Worm (Caenorhabditis elegans) whole organism, dauer: ENCODE data around the gene tbp-1.

Experiments used
- unc-62 ChIP-seq: sonication (generic microtip); optimal IDR thresholded peaks from 2 replicates; lab custom pipeline; 2017; ENCODE audit warnings: missing biosample characterization, missing genetic modification reagents, missing genetic modification characterization

tbp-1 gene

DNA sequence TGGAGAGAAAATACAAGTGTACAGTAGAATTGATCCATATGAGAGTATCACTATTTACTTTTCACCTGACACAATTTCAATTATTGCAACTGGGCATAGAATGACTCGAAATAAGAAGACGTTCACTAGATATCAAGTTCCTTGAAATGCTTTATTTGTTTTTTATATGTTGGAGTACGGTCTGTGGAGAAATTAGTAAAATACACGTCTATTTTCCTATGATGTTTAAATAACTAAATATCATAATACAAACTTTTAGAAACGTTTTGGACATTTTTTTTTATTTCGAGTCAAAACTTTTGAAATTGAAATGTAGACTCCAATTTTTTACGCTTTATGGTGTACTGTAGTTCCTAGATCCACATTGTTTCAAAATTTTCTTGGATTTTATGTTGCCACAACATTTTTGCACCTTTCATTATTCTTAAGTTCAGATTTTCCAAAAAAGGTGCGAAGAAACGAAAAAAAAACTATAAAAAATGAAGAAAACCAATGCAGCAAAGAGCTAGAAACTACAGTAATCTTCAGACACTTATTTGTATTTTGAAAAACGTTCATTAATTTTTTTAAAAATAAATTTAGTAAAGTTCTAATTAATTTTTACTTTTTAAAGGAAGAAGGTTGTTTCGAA, 14.3 kb upstream of the tbp-1 start:
- TF ChIP-seq unc-62 (GFP tag; lab: Kevin White, UChicago) = no peak

DNA sequence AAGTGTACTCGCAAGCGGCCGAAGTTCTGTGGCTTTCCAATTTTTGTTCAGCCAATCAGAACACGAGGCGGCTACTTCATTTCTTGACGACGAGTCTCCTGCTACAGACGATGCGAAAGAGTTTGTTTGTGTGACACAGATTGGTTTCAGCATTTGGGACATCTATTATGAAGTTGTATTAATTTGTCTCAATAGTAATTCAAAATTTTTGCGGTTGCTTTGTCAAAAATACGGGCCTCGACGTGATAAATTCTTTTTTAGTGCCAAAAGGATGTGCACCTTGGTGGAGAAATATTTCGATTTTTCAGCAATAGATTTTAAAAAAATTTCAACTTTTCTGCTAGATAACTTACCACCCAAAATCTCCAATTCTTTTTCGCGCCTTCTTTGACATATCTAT, 13.3 kb upstream of the tbp-1 start:
- TF ChIP-seq unc-62 (GFP tag; lab: Kevin White, UChicago) = no peak

DNA sequence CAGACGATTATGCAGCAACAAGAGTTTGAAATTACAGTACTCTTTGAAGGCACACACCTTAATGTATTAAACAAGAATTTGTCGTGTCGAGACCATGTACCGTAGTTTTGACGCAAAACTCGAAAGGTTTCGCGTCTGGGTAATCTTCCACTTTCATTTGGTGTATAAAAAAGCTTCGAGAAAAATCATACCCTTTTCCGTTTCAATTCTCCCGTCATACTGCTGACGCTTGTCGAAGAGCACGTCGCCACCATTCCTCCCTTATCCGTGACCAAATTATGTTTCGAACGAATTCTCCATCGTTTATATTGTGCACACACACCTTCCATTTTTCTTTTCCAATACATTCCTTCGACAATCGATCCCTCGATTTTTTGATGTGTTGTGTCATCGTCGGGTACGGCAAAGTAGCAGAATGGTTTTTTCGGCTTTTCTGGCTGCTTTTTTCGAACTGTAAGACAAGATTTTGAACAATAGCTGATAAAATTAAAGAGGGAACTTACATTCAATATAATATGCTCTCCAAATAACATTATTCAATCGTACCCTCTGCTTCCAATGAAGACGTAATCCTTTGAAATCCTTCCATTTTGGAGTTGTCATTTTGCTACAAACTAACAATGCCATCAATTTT, 9.9 kb upstream of the tbp-1 start:
- no peak for TF ChIP-seq unc-62 (GFP tag; lab: Kevin White, UChicago)

DNA sequence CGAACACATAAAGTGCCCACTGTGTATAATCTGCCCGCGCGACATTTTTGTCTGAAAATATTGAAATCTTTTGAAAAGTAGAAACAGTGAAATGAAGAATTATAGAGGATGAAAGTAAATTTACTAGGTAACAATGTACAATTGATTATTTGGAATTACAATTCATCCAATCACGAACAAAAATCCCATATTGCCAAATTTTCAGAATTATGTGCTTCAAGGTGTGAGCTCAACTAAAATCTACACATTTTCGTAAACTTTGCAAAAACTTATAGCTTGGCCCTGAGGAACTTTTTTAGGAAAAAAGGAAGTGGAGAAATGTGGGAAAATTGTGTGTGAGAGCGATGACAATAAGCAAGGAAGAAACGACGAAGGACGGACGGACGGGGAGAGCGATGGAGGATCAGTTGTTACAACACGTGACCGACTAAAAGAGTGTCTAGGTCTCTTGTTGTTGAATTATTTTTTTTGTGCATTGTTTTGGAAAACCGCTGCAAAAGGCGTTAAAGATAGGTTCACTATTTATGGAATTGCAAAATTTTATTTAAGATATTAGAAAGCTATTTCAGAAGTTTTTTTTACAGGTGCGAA, 9.1 kb upstream of the tbp-1 start, which contains the start of gene mml-1:
mml-1 (minus strand) TSS at position 51 of the 591 bp plus-strand sequence.
- no peak for TF ChIP-seq unc-62 (GFP tag; lab: Kevin White, UChicago)

DNA sequence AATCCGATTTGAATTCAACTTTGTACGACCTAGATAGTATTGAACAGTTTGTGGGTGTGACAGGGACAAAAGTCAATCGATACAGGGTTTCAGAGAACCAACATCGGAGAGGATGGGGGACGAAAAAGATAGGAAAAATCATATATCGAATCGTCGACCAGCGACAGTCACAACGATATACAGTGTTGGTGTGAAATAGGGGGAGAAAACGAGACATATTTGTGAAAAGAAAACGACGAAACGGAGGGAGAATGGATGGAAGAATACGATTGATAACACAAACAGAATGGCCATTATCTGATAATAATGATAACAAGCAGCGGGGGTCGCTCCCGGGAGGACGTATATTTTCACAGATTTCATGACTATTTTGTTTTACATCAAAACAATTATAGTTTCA, 8.4 kb upstream of the tbp-1 start:
- no peak for TF ChIP-seq unc-62 (GFP tag; lab: Kevin White, UChicago)

DNA sequence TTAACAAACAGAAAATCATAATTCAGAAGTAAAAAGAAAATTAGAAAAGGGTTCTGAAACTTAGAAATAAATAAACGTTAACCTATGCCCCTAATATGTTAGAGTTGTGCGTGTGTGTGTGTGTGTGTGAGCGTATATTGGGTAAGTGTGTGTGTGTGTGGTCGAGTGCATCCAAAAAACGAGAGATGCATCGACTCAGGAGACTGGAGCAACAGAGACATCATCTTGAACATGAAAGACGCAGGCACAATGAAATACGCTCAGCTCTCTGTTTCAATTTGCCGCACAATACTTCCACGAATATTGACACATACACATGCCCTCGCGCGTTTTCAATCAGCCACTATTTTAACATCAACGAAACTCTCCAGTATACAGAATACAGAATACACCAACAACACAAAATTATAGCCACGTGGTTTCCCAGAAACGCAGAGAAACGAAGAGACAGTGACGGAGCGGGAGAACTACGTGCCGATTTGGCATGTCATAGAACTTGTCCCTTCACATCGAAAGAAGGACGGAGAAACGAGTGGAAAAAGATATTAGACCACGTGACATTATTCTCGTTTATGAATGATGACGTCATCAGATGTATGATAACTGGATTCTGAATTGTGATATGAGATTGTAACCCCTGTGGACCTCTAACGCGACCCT, 7.6 kb upstream of the tbp-1 start:
- no peak for TF ChIP-seq unc-62 (GFP tag; lab: Kevin White, UChicago)

DNA sequence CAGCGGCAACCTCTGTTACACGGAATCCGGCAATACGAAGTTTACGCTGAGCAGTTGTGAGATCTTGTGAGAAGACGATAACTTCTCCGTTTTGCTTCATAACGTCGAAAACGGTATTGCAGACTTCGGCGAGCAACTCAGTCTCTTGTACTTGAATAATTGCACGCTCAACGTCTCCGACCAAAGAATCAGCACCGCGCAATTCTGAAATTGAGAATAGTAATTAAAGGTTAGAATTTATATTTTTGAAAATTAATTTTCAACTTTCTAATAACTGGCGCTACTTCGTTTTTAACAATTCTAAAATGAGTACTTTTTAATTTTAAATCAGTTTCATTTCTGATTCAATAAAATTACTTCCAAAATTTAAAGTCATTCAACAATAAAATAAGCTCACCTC, 5.3 kb upstream of the tbp-1 start:
- TF ChIP-seq unc-62 (GFP tag; lab: Kevin White, UChicago) = no peak

DNA sequence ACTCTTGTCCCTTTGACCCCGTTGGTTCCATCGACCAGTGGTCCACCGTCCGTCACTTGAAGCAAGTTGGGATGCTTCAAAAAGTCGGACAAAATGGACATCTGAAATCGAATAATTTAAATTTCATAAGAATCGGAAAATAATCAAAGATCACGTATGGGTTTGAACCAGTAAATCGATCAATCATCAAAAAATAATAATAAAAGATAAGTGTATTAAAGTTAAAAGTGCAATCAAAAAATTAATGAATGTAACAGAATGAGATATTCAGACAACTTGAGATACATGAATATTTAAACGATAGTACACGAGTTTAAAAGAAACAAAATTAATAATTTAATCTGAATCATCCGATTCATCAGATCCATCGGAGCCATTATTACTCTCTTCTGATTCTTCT, 4.9 kb upstream of the tbp-1 start, which contains the start of gene T20B12.7:
T20B12.7 (minus strand) TSS at position 101 of the 400 bp plus-strand sequence.
- no peak for TF ChIP-seq unc-62 (GFP tag; lab: Kevin White, UChicago)

DNA sequence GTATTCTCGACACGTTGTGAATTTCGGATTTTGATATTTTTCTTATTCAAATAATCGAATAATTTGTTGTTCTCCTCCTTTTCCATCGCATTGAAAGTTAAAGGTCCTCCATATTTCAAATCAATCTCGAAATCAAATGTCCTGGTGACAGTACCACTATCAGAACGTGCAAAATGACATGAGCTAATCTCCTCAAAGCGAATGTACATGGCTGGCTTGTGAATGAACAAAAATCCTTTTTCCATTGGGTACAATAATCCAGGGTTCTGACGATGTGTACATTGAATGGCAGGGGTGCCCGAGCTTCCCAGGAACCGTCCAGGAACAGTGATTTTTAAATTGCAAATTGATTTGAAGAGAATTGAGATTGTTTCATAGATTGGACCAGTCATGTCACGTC, 3.7 kb upstream of the tbp-1 start:
- no peak for TF ChIP-seq unc-62 (GFP tag; lab: Kevin White, UChicago)

DNA sequence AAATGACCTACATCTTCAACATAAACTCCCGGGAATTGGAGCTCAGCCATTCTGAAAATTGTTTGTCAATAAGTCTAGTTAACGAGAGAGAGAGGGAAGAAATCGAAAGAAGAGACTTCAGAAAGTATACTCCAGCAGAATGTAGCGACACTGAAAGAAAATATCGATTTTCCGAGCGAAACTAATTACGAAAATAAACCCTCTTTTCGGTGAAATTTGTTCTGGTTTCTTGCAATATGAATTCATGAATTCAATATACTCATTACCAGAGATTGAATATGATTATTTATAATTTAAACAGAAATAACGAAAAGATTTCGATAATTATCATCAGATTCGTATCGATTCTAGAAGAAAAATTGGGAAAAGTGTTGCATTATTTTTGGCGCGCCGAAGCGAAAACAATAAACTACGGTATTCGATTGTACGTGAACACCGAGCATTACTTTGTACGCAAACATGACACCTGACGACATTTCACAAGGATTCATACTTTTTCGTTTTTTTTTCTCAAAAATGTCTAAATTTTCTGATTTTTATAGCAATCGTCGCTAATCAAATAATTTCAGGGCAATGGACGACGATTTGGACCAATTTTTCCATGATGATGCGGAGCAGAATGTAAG, 2.2 kb upstream of the tbp-1 start, which contains the start of the genes hmg-4 and T20B12.3:
hmg-4 (minus strand) TSS at position 51 of the 626 bp plus-strand sequence.
T20B12.3 (plus strand) TSS at position 570 of the 626 bp plus-strand sequence.
- TF ChIP-seq unc-62 (GFP tag; lab: Kevin White, UChicago) = no peak

DNA sequence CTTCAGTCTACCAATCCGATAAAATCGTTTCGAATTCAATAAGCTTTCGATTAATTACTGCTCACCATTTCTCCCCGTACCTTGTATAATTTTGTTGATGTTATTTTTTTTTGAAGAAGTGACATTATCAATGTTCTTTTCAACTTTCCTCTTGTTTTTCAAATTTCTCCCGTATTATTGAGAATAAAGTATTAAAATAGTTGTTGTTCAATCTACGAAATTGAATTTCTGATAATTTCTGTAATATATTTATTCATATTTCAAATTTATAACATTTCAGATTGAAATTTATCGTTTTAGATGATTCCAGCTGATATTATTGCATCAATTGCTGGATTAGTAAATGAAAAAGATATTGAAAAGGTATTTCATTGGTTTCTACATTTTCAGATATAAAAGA, 2.1 kb downstream of the tbp-1 start, which contains the start of gene trd-1:
trd-1 (plus strand) TSS at position 301 of the 400 bp plus-strand sequence.
- no peak for TF ChIP-seq unc-62 (GFP tag; lab: Kevin White, UChicago)

DNA sequence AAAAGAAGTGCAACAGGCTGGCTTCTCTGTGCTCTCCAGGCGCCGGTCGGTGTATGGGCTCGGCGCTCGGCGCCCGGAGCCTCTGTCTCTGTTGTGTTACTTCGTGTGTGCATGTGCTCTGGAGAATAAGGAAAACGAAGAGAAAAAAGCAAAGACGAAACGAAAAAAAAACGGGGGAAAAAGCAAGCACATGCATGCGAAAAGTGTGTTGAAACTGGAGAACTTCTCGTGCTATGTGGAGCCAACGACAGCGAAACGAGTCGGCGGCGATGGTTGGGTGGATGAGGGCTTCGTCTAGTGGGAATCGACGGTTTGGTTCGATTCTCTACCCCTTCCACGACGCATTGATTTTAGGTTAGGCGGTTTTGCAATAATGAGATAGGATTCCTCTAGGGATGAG, 3.5 kb downstream of the tbp-1 start:
- no peak for TF ChIP-seq unc-62 (GFP tag; lab: Kevin White, UChicago)

DNA sequence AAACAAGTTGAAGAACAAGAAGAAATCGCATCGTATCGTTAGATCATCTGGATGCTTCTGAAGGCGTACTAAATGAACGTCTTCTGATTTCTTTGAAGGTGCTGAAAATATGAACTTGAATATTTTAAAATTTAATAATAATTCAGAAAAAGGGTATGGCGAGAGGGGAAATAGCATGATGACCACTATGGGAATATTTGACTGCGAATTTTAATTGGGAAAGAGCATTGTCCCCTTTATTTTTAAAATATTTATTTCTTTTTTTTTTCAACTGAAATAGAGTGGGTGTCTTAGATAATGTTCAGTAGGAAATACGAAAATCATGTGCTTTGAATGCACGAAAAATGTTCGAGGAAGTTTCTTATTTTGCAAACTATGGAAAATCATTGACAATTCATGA, 11.5 kb downstream of the tbp-1 start, which contains the start of gene lgc-50:
lgc-50 (minus strand) TSS at position 101 of the 400 bp plus-strand sequence.
- TF ChIP-seq unc-62 (GFP tag; lab: Kevin White, UChicago) = no peak

DNA sequence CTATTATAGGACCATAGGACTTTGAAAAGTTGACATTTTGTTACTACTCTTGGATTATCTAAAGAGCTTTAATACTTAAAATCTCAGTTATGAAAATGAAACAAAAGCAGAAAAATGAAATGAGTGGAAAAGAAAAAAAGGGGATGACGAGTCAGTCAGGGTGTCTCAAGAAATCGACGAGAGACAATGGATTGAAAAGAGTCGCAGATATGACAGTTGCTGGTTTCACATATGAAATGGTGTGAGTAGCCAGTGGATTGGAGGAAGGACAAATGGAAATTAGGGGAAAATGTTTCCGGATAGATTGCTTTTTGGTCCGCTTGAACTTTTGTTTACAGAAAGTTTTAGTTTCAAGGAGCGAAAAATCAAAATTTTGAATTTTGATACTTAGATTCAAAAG, 13.4 kb downstream of the tbp-1 start:
- no peak for TF ChIP-seq unc-62 (GFP tag; lab: Kevin White, UChicago)

DNA sequence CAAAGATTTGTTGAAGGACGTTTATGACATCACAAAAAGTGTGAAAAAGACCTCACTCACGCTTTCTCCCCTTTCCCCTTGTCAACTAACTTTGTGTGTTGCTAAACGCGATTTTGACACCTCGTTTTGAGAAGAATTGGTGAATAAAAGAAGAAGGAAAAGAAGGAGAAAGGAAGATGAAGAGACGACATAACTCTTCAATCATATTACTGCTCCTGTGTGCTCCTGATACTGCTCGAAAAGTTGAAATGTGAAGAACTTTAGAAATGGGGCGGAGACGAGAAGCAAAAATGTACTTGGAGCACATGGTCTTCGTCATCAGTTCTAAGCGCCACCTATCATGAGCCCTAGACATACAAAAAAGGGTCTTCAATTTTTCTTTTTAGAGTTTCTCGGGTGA, 15.2 kb downstream of the tbp-1 start:
- no peak for TF ChIP-seq unc-62 (GFP tag; lab: Kevin White, UChicago)
